Worm (Caenorhabditis elegans) whole organism, late embryonic: Measurements from ENCODE around the gene rcat-1.

ENCODE experiments used
- ceh-14 ChIP-seq: sonication (generic microtip); optimal IDR thresholded peaks from 2 replicates; lab custom pipeline; 2016; ENCODE audit warnings: missing genotype, missing genetic modification characterization, missing compliant biosample characterization
- ceh-24 ChIP-seq: sonication (generic microtip); optimal IDR thresholded peaks from 2 replicates; lab custom pipeline; 2016; ENCODE audit warnings: mild to moderate bottlenecking, missing genetic modification characterization, missing compliant biosample characterization
- ceh-6 ChIP-seq: fragments of 200-800 bp; sonication (Bioruptor generic); optimal IDR thresholded peaks from 2 replicates; lab custom pipeline; 2018; ENCODE audit warnings: mild to moderate bottlenecking, missing genetic modification characterization, missing compliant biosample characterization
- elt-2 ChIP-seq: sonication (generic microtip); optimal IDR thresholded peaks from 2 replicates; lab custom pipeline; 2016; ENCODE audit warnings: missing genetic modification reagents, missing genetic modification characterization, missing compliant biosample characterization
- nhr-11 ChIP-seq: fragments of 150-350 bp; optimal IDR thresholded peaks from 2 replicates; lab custom pipeline; 2014; ENCODE audit warnings: missing biosample characterization, missing genetic modification characterization
- nhr-232 ChIP-seq: sonication (generic microtip); optimal IDR thresholded peaks from 2 replicates; lab custom pipeline; 2016; ENCODE audit warnings: missing genetic modification characterization, missing compliant biosample characterization
- sdc-2 ChIP-seq: sonication (generic microtip); optimal IDR thresholded peaks from 2 replicates; lab custom pipeline; 2016; ENCODE audit warnings: missing genotype, missing genetic modification characterization, missing compliant biosample characterization
- sox-2 ChIP-seq: fragments of 200-800 bp; sonication (Bioruptor generic); IDR thresholded peaks from 2 replicates; pipeline ENCODE4 v1.3.6; 2022; ENCODE audit warnings: missing genetic modification reagents, missing genetic modification characterization, missing compliant biosample characterization
- sox-4 ChIP-seq: sonication (generic microtip); optimal IDR thresholded peaks from 2 replicates; lab custom pipeline; 2017; ENCODE audit warnings: mild to moderate bottlenecking, missing genetic modification characterization, inconsistent platforms, missing compliant biosample characterization
- tbx-7 ChIP-seq: sonication (generic microtip); optimal IDR thresholded peaks from 2 replicates; lab custom pipeline; 2016; ENCODE audit warnings: missing genotype, missing genetic modification characterization, missing compliant biosample characterization

DNA sequence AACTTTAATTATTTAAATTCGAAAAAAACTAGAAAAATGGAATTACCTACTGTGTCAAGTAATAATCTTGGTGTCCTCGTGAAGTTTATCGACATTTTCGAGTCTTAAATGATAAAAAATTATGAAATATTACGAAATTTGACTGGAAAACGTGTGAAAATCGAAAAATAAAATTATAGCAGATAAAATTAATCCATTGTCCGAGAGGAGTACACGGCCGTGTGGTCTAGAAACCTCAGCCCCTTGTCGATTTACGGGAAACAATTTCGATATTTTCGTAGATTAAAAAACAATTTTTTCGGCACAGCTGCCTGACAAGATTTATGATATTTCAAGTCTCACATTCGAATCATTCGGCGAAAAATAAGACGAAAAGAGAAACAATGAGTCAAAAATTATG lies 1.9 kb upstream of the rcat-1 start, which contains the start of gene R02D3.8:
- no peak for TF ChIP-seq elt-2
- no peak for TF ChIP-seq nhr-232 (tag; lab: Kevin White, UChicago)
- TF ChIP-seq sox-4 (tag; lab: Kevin White, UChicago): no peak
- no peak for TF ChIP-seq sdc-2 (tag; lab: Kevin White, UChicago)
- TF ChIP-seq ceh-14 (tag; lab: Kevin White, UChicago): no peak
- no peak for TF ChIP-seq ceh-24 (tag; lab: Kevin White, UChicago)
- no peak for TF ChIP-seq nhr-11 (tag; lab: Kevin White, UChicago)
- no peak for TF ChIP-seq ceh-6
- TF ChIP-seq tbx-7 (tag; lab: Kevin White, UChicago): no peak
- TF ChIP-seq sox-2 (GFP tag; lab: Robert Waterston, UW): no peak
